Fruit fly (Drosophila melanogaster): Measurements from ENCODE around the gene Cds.

- no peak for TF ChIP-seq CG8478 (optimal IDR thresholded peaks at IDR 0.05)
- no peak for TF ChIP-seq CTCF (optimal IDR thresholded peaks at IDR 0.05)
Observed at dm6 chr3L:8110171-8110570, 17.4 kb upstream of the Cds start, which contains the start of gene Nulp1.

All from S2 (cell line).